Fruit fly (Drosophila melanogaster): ENCODE results near the gene eIF5B.
A peak's percentile ranks its signal among the peaks of the same experiment; 100 is the strongest.

The eIF5B gene

DNA sequence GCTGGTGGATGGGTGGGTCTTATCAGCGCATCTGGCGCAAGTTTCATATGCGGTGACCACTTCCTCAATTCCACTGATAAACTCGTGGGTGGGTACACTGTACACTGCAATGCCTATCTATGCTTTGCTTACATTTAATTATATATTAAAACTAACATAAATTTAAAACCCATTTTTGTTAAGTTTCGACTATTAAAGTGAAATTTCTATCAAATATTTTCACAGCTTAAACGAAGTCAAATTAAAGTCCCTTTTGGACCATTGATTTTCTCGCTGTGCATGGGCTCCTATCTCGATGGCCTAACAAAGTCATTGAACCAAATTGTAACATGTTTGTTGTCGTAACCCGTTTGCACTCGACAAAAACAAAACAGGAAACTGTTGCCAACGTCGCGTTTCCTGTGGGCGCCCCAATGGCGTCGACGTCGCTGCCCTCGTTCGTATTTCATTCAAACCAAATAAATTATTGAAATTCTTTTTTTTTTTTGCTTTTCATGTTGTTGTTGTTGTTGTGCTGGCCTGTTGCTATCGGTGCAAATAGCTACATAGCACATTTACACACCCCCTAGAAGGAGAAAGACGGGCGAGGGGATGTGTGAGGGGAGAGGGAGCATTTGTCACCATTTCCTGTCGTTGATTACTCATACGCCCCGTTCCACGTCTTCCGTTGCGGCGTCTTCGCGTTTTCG is 28.0 kb downstream of the eIF5B start (continued):
- TF ChIP-seq Lpt (GFP tag; optimal IDR thresholded peaks at IDR 0.05) = peak; percentile 63
- peak; percentile 83 for TF ChIP-seq Hr4 (GFP tag; optimal IDR thresholded peaks at IDR 0.05)
- no peak for TF ChIP-seq CG16779 (tag; optimal IDR thresholded peaks at IDR 0.05)
- peak; percentile 77 for TF ChIP-seq pdm3 (GFP tag; optimal IDR thresholded peaks at IDR 0.05)
- TF ChIP-seq CG11294 (GFP tag; IDR thresholded peaks at IDR 0.05) = peak; percentile 37; the same call in 1 of the 2 replicates
- TF ChIP-seq Smox (GFP tag; optimal IDR thresholded peaks at IDR 0.05) = peak; percentile 87
- TF ChIP-seq Hr39 (GFP tag; optimal IDR thresholded peaks at IDR 0.05) = peak; percentile 82
- TF ChIP-seq Met (GFP tag; optimal IDR thresholded peaks at IDR 0.05) = peak; percentile 89
- TF ChIP-seq CG8632 (GFP tag; optimal IDR thresholded peaks at IDR 0.05) = peak; percentile 80
- peak; percentile 21 for TF ChIP-seq CG6854 (GFP tag; optimal IDR thresholded peaks at IDR 0.05)
- TF ChIP-seq CG6792 (GFP tag; optimal IDR thresholded peaks at IDR 0.05) = peak; percentile 82
- TF ChIP-seq CG6163 (GFP tag; IDR thresholded peaks at IDR 0.05) = peak; percentile 80

DNA sequence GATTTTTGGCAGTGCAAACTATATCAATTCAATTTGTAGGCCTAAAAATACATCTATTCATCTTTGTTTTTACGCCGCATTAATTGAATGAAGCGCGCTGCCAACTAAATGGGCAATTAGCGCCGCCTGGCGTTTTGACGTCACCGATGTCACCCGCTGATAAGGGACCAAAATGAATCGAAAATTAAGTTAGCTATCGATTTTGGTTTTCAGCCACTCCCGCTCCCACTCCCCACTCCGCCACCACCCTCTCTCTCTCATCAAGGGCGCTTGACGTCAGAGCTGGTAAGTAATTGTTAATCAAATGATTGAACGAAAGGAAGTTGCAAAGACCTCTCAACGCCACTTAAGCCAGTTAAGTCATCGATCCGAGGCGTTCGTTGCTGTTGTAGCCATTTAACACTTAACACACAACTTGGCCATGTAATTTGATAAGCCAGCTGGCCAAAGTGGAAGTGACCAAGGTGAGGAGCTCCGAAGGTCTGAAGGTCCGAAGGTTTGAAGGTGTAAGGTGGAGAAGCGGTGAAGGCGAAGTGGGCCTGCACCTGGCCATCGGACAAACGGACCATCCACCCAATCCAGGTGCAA is 29.6 kb downstream of the eIF5B start:
- TF ChIP-seq Eip93F (GFP tag; optimal IDR thresholded peaks at IDR 0.05) = no peak
- no peak for TF ChIP-seq CG6792 (GFP tag; optimal IDR thresholded peaks at IDR 0.05)
- TF ChIP-seq CG3032 (tag; optimal IDR thresholded peaks at IDR 0.05) = no peak
- no peak for TF ChIP-seq cyc (GFP tag; optimal IDR thresholded peaks at IDR 0.05)

DNA sequence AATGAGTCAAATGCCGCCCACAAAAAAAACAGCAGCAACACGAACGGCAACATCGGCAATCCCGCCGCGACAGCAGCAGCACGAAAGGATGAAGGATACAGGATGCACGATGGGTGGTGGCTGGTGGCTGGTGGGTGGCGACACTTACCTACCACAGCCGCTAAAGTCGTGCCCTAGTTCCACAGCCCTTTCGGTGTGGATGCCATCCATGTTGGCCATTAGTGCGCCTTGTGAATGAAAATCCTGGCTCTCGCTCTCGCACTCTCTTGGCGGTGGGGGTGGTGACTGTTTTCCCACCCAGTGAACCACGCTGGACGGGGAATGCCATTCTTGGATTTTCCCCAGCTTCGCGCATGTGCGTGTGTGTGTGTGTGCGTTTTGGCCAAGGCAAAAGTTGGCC is 33.7 kb downstream of the eIF5B start:
- TF ChIP-seq fkh (GFP tag; optimal IDR thresholded peaks at IDR 0.05) (no peak), CG4318 (GFP tag; optimal IDR thresholded peaks at IDR 0.05) (no peak), CG31627 (GFP tag; optimal IDR thresholded peaks at IDR 0.05) (no peak), Lpt (GFP tag; optimal IDR thresholded peaks at IDR 0.05) (no peak), Ets21C (GFP tag; optimal IDR thresholded peaks at IDR 0.05) (no peak), Met (GFP tag; optimal IDR thresholded peaks at IDR 0.05) (no peak), fd59A (GFP tag; optimal IDR thresholded peaks at IDR 0.05) (no peak), CG6276 (GFP tag; optimal IDR thresholded peaks at IDR 0.05) (no peak), Sox102F (GFP tag; optimal IDR thresholded peaks at IDR 0.05) (no peak), Smox (GFP tag; optimal IDR thresholded peaks at IDR 0.05) (no peak)

DNA sequence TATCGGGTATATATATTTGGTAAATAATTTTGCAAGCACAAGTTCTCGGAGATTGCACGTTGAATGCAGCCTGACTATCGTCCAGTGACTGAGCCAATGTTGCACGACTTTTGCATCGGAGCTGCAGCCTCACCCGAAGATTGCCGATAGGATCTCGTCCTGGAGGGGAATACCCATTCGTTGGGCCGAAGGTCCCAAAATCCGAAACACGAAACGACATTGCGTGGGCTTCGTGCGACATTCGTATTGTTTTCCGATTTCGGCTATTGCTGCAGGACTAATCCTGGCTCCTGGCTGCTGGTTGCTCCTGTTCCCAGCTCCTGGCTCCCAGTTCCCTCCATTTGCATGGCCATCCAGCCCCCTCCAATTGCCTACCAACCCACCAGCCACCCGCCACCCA is 35.9 kb downstream of the eIF5B start, which contains the start of gene sty:
Gene sty, minus strand, starts transcription at position 90 of the 400 bp plus-strand sequence.
- TF ChIP-seq Sox102F (GFP tag; optimal IDR thresholded peaks at IDR 0.05) = no peak
- TF ChIP-seq fkh (GFP tag; optimal IDR thresholded peaks at IDR 0.05) = no peak
- no peak for TF ChIP-seq spab (GFP tag; optimal IDR thresholded peaks at IDR 0.05)
- TF ChIP-seq CG11902 (GFP tag; optimal IDR thresholded peaks at IDR 0.05) = no peak
- no peak for TF ChIP-seq Sox14 (GFP tag; optimal IDR thresholded peaks at IDR 0.05)
- no peak for TF ChIP-seq CG4318 (GFP tag; optimal IDR thresholded peaks at IDR 0.05)
- no peak for TF ChIP-seq dsx (GFP tag; optimal IDR thresholded peaks at IDR 0.05; ENCODE audit: poor library complexity, severe bottlenecking)
- TF ChIP-seq svp (GFP tag) = no peak
- no peak for TF ChIP-seq Hr4 (GFP tag; optimal IDR thresholded peaks at IDR 0.05)
- no peak for TF ChIP-seq Eip78C (GFP tag)
- no peak for TF ChIP-seq CG7368 (GFP tag; optimal IDR thresholded peaks at IDR 0.05)
- TF ChIP-seq CG8119 (GFP tag; IDR thresholded peaks at IDR 0.05) = no peak
- no peak for TF ChIP-seq CG9139 (GFP tag; optimal IDR thresholded peaks at IDR 0.05)
- no peak for TF ChIP-seq Smox (GFP tag; optimal IDR thresholded peaks at IDR 0.05)
- no peak for TF ChIP-seq CG10631 (GFP tag; optimal IDR thresholded peaks at IDR 0.05)

DNA sequence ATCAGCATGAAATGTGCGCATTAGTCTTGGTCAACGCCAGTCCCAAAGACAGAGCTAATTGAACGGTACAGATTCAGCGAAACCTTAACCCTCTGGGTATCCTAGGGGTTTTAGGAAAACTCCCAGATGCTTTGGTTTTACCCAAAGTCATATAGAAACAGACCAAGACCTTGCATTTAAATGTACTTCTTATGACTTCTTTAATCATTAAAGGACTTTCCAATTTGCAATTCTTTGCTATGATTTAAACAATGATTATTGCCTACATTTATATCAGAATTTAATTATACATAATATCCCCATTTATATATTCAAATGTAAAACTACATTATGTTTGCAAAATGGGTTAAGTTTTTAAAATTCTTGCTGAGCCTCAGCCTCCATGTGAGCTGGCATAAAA is 37.8 kb downstream of the eIF5B start:
- TF ChIP-seq ss (GFP tag; optimal IDR thresholded peaks at IDR 0.05) (no peak), CG8119 (GFP tag; IDR thresholded peaks at IDR 0.05) (no peak), CG11294 (GFP tag; IDR thresholded peaks at IDR 0.05) (no peak), Hr38 (GFP tag; optimal IDR thresholded peaks at IDR 0.05) (no peak), Lpt (GFP tag; optimal IDR thresholded peaks at IDR 0.05) (no peak), Blimp-1 (GFP tag; optimal IDR thresholded peaks at IDR 0.05) (no peak), pdm3 (GFP tag; optimal IDR thresholded peaks at IDR 0.05) (no peak), CG8632 (GFP tag; optimal IDR thresholded peaks at IDR 0.05) (no peak), CG6808 (GFP tag; optimal IDR thresholded peaks at IDR 0.05) (no peak), CG11902 (GFP tag; optimal IDR thresholded peaks at IDR 0.05) (no peak), CG8319 (GFP tag; optimal IDR thresholded peaks at IDR 0.05) (no peak), CG6276 (GFP tag; optimal IDR thresholded peaks at IDR 0.05) (no peak), Eip75B (GFP tag; optimal IDR thresholded peaks at IDR 0.05) (no peak), Hr39 (GFP tag; optimal IDR thresholded peaks at IDR 0.05) (peak; percentile 43), Sox14 (GFP tag; optimal IDR thresholded peaks at IDR 0.05) (no peak), dsx (GFP tag; optimal IDR thresholded peaks at IDR 0.05; ENCODE audit: poor library complexity, severe bottlenecking) (no peak), Sox15 (GFP tag; optimal IDR thresholded peaks at IDR 0.05) (no peak), Ets21C (GFP tag; optimal IDR thresholded peaks at IDR 0.05) (peak; percentile 19), Ets96B (tag; optimal IDR thresholded peaks at IDR 0.05) (no peak), vri (GFP tag; optimal IDR thresholded peaks at IDR 0.05) (peak; percentile 40), fd59A (GFP tag; optimal IDR thresholded peaks at IDR 0.05) (no peak)
